Worm (Caenorhabditis elegans): Measurements from ENCODE around the gene M163.9.
A peak's percentile ranks its signal among the peaks of the same experiment; 100 is the strongest.

Gene M163.9

DNA sequence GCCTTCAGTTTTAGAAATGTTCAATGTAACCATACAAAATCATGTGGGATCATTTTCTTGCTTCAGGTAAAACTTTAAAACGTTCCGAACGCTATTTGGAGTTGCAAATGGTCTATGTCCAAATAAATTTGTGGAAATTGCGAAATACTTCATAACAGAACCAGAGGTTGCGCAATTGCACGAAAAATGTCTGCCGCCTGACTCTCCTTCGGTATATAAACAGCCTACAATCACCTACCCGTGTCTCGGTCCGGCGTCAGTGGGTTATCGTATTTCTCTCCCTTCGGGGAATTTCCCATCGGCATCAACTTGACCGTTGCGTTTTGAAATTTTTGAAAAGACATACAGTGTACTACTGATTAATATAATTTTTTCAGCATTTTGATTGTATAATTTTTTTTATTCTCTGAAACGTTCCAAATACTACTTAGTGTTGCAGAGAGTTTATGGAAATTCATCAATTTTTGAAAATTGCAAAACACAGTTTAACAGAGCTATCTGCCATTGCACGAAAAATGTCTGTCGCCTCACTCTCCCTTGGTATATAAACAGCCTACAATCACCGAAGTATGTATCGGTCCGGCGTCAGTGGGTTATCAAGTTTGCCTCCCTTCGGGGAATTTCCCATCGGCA is 7.4 kb downstream of the M163.9 start (continued):
- TF ChIP-seq snpc-4 (GFP tag; optimal IDR thresholded peaks at IDR 0.05): peak; percentile 89
- TF ChIP-seq snpc-4 (tag; optimal IDR thresholded peaks at IDR 0.05): peak; percentile 97 to 100 (median 99)
- peak; percentile 65 for TF ChIP-seq gei-17 (GFP tag; optimal IDR thresholded peaks at IDR 0.05)
- peak; percentile 6 for TF ChIP-seq pha-4 (tag; optimal IDR thresholded peaks at IDR 0.05)
- TF ChIP-seq nhr-90 (tag; optimal IDR thresholded peaks at IDR 0.05): peak; percentile 64
- no peak for TF ChIP-seq ceh-58 (GFP tag; IDR thresholded peaks at IDR 0.05)
- TF ChIP-seq unc-130 (GFP tag; optimal IDR thresholded peaks at IDR 0.05): no peak
- TF ChIP-seq B0261.1 (tag; optimal IDR thresholded peaks at IDR 0.05): peak; percentile 67
- no peak for TF ChIP-seq hlh-12 (tag; optimal IDR thresholded peaks at IDR 0.05)
- peak; percentile 69; the same call in 1 of the 2 replicates for TF ChIP-seq cebp-2 (GFP tag; IDR thresholded peaks at IDR 0.05)
- peak; percentile 33 to 41 for TF ChIP-seq let-607 (tag; optimal IDR thresholded peaks at IDR 0.05)
- no peak for TF ChIP-seq dpl-1 (GFP tag; optimal IDR thresholded peaks at IDR 0.05)
- peak; percentile 74 for TF ChIP-seq nfyb-1 (GFP tag; IDR thresholded peaks at IDR 0.05)
- TF ChIP-seq efl-1 (GFP tag; optimal IDR thresholded peaks at IDR 0.05): no peak
- TF ChIP-seq lsl-1 (GFP tag; optimal IDR thresholded peaks at IDR 0.05): no peak
- TF ChIP-seq egrh-3 (GFP tag; IDR thresholded peaks at IDR 0.05): no peak
- peak; percentile 59 for TF ChIP-seq hmg-1.2 (GFP tag; IDR thresholded peaks at IDR 0.05)
- no peak; the same call in 1 of the 2 replicates for TF ChIP-seq mcd-1 (GFP tag; IDR thresholded peaks at IDR 0.05)
- no peak for TF ChIP-seq hsf-1 (GFP tag; IDR thresholded peaks at IDR 0.05)
- no peak for TF ChIP-seq lin-35 (GFP tag; optimal IDR thresholded peaks at IDR 0.05)
- peak; percentile 73 for TF ChIP-seq pbrm-1 (GFP tag; IDR thresholded peaks at IDR 0.05)
- no peak for TF ChIP-seq ets-4 (GFP tag; optimal IDR thresholded peaks at IDR 0.05)
- peak; percentile 76 for TF ChIP-seq tbp1 (GFP tag; optimal IDR thresholded peaks at IDR 0.05)
- peak; percentile 25; the same call in 1 of the 2 replicates for TF ChIP-seq ekl-4 (GFP tag; IDR thresholded peaks at IDR 0.05)
- peak; percentile 51 for TF ChIP-seq atf-7 (tag; optimal IDR thresholded peaks at IDR 0.05)
- no peak for TF ChIP-seq F37B4.10 (GFP tag; IDR thresholded peaks at IDR 0.05)
- TF ChIP-seq bed-2 (GFP tag; IDR thresholded peaks at IDR 0.05): no peak
- TF ChIP-seq D2030.7 (GFP tag; IDR thresholded peaks at IDR 0.05): no peak
- no peak for TF ChIP-seq somi-1 (GFP tag; optimal IDR thresholded peaks at IDR 0.05)
- no peak for TF ChIP-seq tlf-1 (GFP tag; optimal IDR thresholded peaks at IDR 0.05)
- TF ChIP-seq F57C9.4 (tag; optimal IDR thresholded peaks at IDR 0.05): no peak
- TF ChIP-seq lir-1 (GFP tag; conservative IDR thresholded peaks at IDR 0.05): no peak
- TF ChIP-seq ztf-6 (GFP tag; IDR thresholded peaks at IDR 0.05): no peak
- TF ChIP-seq F23B12.7 (tag; optimal IDR thresholded peaks at IDR 0.05; ENCODE audit: insufficient read depth): no peak
- TF ChIP-seq K11D2.4 (GFP tag; IDR thresholded peaks at IDR 0.05): peak; percentile 53; the same call in 1 of the 2 replicates
- no peak for TF ChIP-seq unc-62 (GFP tag; optimal IDR thresholded peaks at IDR 0.05)
- 0 out of 2 replicates have a peak, but pooled peaks have one; percentile 34 for TF ChIP-seq B0336.3 (GFP tag; IDR thresholded peaks at IDR 0.05)
- 0 out of 2 replicates have a peak, but pooled peaks have one; percentile 56 for TF ChIP-seq madf-3 (GFP tag; IDR thresholded peaks at IDR 0.05)
- TF ChIP-seq bed-1 (GFP tag; IDR thresholded peaks at IDR 0.05): no peak
- no peak for TF ChIP-seq zim-3 (tag; optimal IDR thresholded peaks at IDR 0.05)
- no peak for TF ChIP-seq mes-4 (tag; optimal IDR thresholded peaks at IDR 0.05)
- peak; percentile 44 for TF ChIP-seq ztf-3 (GFP tag; optimal IDR thresholded peaks at IDR 0.05)
- no peak for TF ChIP-seq ztf-22 (GFP tag; optimal IDR thresholded peaks at IDR 0.05)
- TF ChIP-seq rcor-1 (GFP tag; IDR thresholded peaks at IDR 0.05): 0 out of 2 replicates have a peak, but pooled peaks have one; percentile 15
- TF ChIP-seq Y67H2A.10 (GFP tag; conservative IDR thresholded peaks at IDR 0.05): no peak

Data from whole organism, young adult.